Worm (Caenorhabditis elegans) whole organism, L1 larva: ENCODE results near the gene glr-4.

Experiments
- C04F5.9 ChIP-seq: sonication (generic microtip); optimal IDR thresholded peaks from 2 replicates; lab custom pipeline; 2016; ENCODE audit warnings: missing genetic modification characterization, missing compliant biosample characterization
- aha-1 ChIP-seq: fragments of 150-350 bp; optimal IDR thresholded peaks from 2 replicates; lab custom pipeline; 2014; ENCODE audit warnings: missing biosample characterization, missing genetic modification characterization
- ama-1 ChIP-seq: fragments of 150-350 bp; optimal IDR thresholded peaks from 2 replicates; lab custom pipeline; 2014
- blmp-1 ChIP-seq: fragments of 150-350 bp; optimal IDR thresholded peaks from 2 replicates; lab custom pipeline; 2014; ENCODE audit warnings: missing biosample characterization, missing genetic modification characterization
- ceh-63 ChIP-seq: fragments of 200-800 bp; sonication (Bioruptor generic); optimal IDR thresholded peaks from 2 replicates; lab custom pipeline; 2018; ENCODE audit warnings: mild to moderate bottlenecking, missing genetic modification characterization, missing compliant biosample characterization
- ceh-82 ChIP-seq, 3 experiments: fragments of 150-350 bp in 1 of 3; sonication (generic microtip) in 2 of 3; optimal IDR thresholded peaks; 2 replicates each; lab custom pipeline; 2014 to 2017; ENCODE audit warnings: missing biosample characterization in 3 of 3, missing genetic modification characterization in 3 of 3
- ces-1 ChIP-seq: fragments of 150-350 bp; optimal IDR thresholded peaks from 2 replicates; lab custom pipeline; 2014; ENCODE audit warnings: missing biosample characterization, missing genetic modification reagents, missing genetic modification characterization
- dsc-1 ChIP-seq: sonication (generic microtip); optimal IDR thresholded peaks from 2 replicates; lab custom pipeline; 2016; ENCODE audit warnings: mild to moderate bottlenecking, missing genetic modification characterization, missing compliant biosample characterization
- efl-1 ChIP-seq, 4 experiments: fragments of 150-350 bp; optimal IDR thresholded peaks in 3 of 4; peaks in 1 of 4; 1 replicate in 1 of 4; 2 replicates in 3 of 4; lab custom pipeline; 2014; ENCODE audit warnings: missing biosample characterization in 2 of 4, missing genetic modification characterization in 2 of 4, missing genetic modification reagents in 2 of 4
- egl-13 ChIP-seq: sonication (generic microtip); optimal IDR thresholded peaks from 2 replicates; lab custom pipeline; 2016; ENCODE audit warnings: missing genotype, missing genetic modification reagents, missing genetic modification characterization, missing compliant biosample characterization
- fkh-10 ChIP-seq: sonication (generic microtip); optimal IDR thresholded peaks from 2 replicates; lab custom pipeline; 2017; ENCODE audit warnings: missing biosample characterization, missing genetic modification reagents, missing genetic modification characterization
- hlh-17 ChIP-seq: fragments of 200-800 bp; sonication (Bioruptor generic); optimal IDR thresholded peaks from 2 replicates; lab custom pipeline; 2018; ENCODE audit warnings: missing genetic modification characterization, mild to moderate bottlenecking, missing compliant biosample characterization, moderate library complexity, borderline replicate concordance
- irx-1 ChIP-seq: sonication (generic microtip); optimal IDR thresholded peaks from 2 replicates; lab custom pipeline; 2016; ENCODE audit warnings: missing genetic modification characterization, missing compliant biosample characterization
- isw-1 ChIP-seq: fragments of 200-800 bp; sonication (Bioruptor generic); IDR thresholded peaks from 2 replicates; pipeline ENCODE4 v1.3.6; 2022; ENCODE audit warnings: missing genetic modification characterization, missing compliant biosample characterization
- jun-1 ChIP-seq: fragments of 150-350 bp; optimal IDR thresholded peaks from 2 replicates; lab custom pipeline; 2014; ENCODE audit warnings: missing biosample characterization, missing genetic modification reagents, missing genetic modification characterization
- lin-14 ChIP-seq: fragments of 200-800 bp; sonication (Bioruptor generic); optimal IDR thresholded peaks from 2 replicates; lab custom pipeline; 2018; ENCODE audit warnings: mild to moderate bottlenecking, missing genetic modification characterization, moderate library complexity, missing compliant biosample characterization
- lin-15B ChIP-seq: fragments of 150-350 bp; sonication (generic microtip); optimal IDR thresholded peaks from 3 replicates; lab custom pipeline; 2014; ENCODE audit warnings: missing biosample characterization, missing genetic modification characterization
- lin-35 ChIP-seq, 2 experiments: fragments of 150-350 bp; optimal IDR thresholded peaks; 2 replicates each; lab custom pipeline; 2014; ENCODE audit warnings: missing biosample characterization in 2 of 2, missing genetic modification characterization in 2 of 2, missing genetic modification reagents in 2 of 2
- lsy-2 ChIP-seq, 2 experiments: fragments of 150-350 bp; optimal IDR thresholded peaks; 2 replicates each; lab custom pipeline; 2014; ENCODE audit warnings: missing biosample characterization in 2 of 2, missing genetic modification characterization in 2 of 2
- mab-9 ChIP-seq: fragments of 200-800 bp; sonication (Bioruptor generic); IDR thresholded peaks from 2 replicates; pipeline ENCODE4 v1.3.6; 2022; ENCODE audit warnings: missing genetic modification reagents, missing genetic modification characterization, missing compliant biosample characterization
- mdl-1 ChIP-seq, 2 experiments: fragments of 150-350 bp; optimal IDR thresholded peaks; 2 replicates each; lab custom pipeline; 2014 to 2017; ENCODE audit warnings: missing biosample characterization in 2 of 2, missing genetic modification characterization in 2 of 2, inconsistent platforms in 1 of 2
- nhr-20 ChIP-seq: sonication (generic microtip); optimal IDR thresholded peaks from 2 replicates; lab custom pipeline; 2016; ENCODE audit warnings: mild to moderate bottlenecking, missing genetic modification characterization, missing compliant biosample characterization
- nhr-237 ChIP-seq: fragments of 150-350 bp; optimal IDR thresholded peaks from 2 replicates; lab custom pipeline; 2014; ENCODE audit warnings: missing biosample characterization, missing genetic modification characterization
- nhr-47 ChIP-seq: sonication (generic microtip); optimal IDR thresholded peaks from 2 replicates; lab custom pipeline; 2016; ENCODE audit warnings: mild to moderate bottlenecking, missing genetic modification characterization, moderate library complexity, missing compliant biosample characterization
- nhr-71 ChIP-seq: sonication (generic microtip); optimal IDR thresholded peaks from 2 replicates; lab custom pipeline; 2016; ENCODE audit warnings: mild to moderate bottlenecking, missing genetic modification characterization, moderate library complexity, missing compliant biosample characterization
- nhr-76 ChIP-seq: sonication (generic microtip); optimal IDR thresholded peaks from 2 replicates; lab custom pipeline; 2017; ENCODE audit warnings: missing biosample characterization, missing genetic modification characterization
- nhr-77 ChIP-seq: fragments of 150-350 bp; optimal IDR thresholded peaks from 2 replicates; lab custom pipeline; 2014; ENCODE audit warnings: missing biosample characterization, missing genetic modification characterization
- nhr-84 ChIP-seq: sonication (generic microtip); optimal IDR thresholded peaks from 2 replicates; lab custom pipeline; 2017; ENCODE audit warnings: missing biosample characterization, missing genetic modification characterization
- nhr-85 ChIP-seq: sonication (generic microtip); peaks from one replicate; lab custom pipeline; 2016; ENCODE audit warnings: missing genetic modification characterization, inconsistent platforms, missing compliant biosample characterization
- nhr-90 ChIP-seq: sonication (generic microtip); optimal IDR thresholded peaks from 2 replicates; lab custom pipeline; 2016; ENCODE audit warnings: mild to moderate bottlenecking, missing genetic modification characterization, missing compliant biosample characterization; ENCODE audit not compliant: poor library complexity
- pag-3 ChIP-seq: sonication (generic microtip); optimal IDR thresholded peaks from 2 replicates; lab custom pipeline; 2017; ENCODE audit warnings: missing genetic modification characterization, mild to moderate bottlenecking, missing compliant biosample characterization, antibody characterized with exemption, borderline replicate concordance; ENCODE audit not compliant: insufficient read depth
- pax-3 ChIP-seq: fragments of 200-800 bp; sonication (Bioruptor generic); optimal IDR thresholded peaks from 2 replicates; lab custom pipeline; 2018; ENCODE audit warnings: mild to moderate bottlenecking, missing genetic modification characterization, moderate library complexity, missing compliant biosample characterization
- pqm-1 ChIP-seq: sonication (generic microtip); optimal IDR thresholded peaks from 3 replicates; lab custom pipeline; 2017; ENCODE audit warnings: missing biosample characterization, missing genetic modification characterization
- rnt-1 ChIP-seq: sonication (generic microtip); optimal IDR thresholded peaks from 2 replicates; lab custom pipeline; 2016; ENCODE audit warnings: mild to moderate bottlenecking, missing genetic modification characterization, moderate library complexity, missing compliant biosample characterization
- skn-1 ChIP-seq: fragments of 150-350 bp; optimal IDR thresholded peaks from 2 replicates; lab custom pipeline; 2014; ENCODE audit warnings: missing biosample characterization, missing genetic modification characterization
- snpc-4 ChIP-seq: fragments of 150-350 bp; optimal IDR thresholded peaks from 2 replicates; lab custom pipeline; 2014; ENCODE audit warnings: missing biosample characterization, missing genetic modification characterization
- snu-23 ChIP-seq: sonication (generic microtip); optimal IDR thresholded peaks from 2 replicates; lab custom pipeline; 2016; ENCODE audit warnings: missing genetic modification characterization, missing compliant biosample characterization
- sptf-1 ChIP-seq: fragments of 150-350 bp; optimal IDR thresholded peaks from 2 replicates; lab custom pipeline; 2014; ENCODE audit warnings: missing biosample characterization, missing genetic modification characterization
- swsn-7 ChIP-seq: sonication (generic microtip); optimal IDR thresholded peaks from 2 replicates; lab custom pipeline; 2016; ENCODE audit warnings: missing genetic modification characterization, missing compliant biosample characterization
- tlp-1 ChIP-seq: fragments of 150-350 bp; optimal IDR thresholded peaks from 2 replicates; lab custom pipeline; 2014; ENCODE audit warnings: missing biosample characterization, missing genetic modification characterization
- unc-30 ChIP-seq: sonication (generic microtip); optimal IDR thresholded peaks from 2 replicates; lab custom pipeline; 2017; ENCODE audit warnings: missing biosample characterization, missing genetic modification characterization
- unc-62 ChIP-seq: fragments of 150-350 bp; optimal IDR thresholded peaks from 2 replicates; lab custom pipeline; 2014; ENCODE audit warnings: missing biosample characterization, missing genetic modification reagents, missing genetic modification characterization
- vab-15 ChIP-seq: sonication (generic microtip); optimal IDR thresholded peaks from 2 replicates; lab custom pipeline; 2017; ENCODE audit warnings: missing genotype, mild to moderate bottlenecking, missing genetic modification characterization, missing compliant biosample characterization
- zip-4 ChIP-seq: fragments of 200-800 bp; sonication (Bioruptor generic); optimal IDR thresholded peaks from 2 replicates; lab custom pipeline; 2018; ENCODE audit warnings: mild to moderate bottlenecking, missing genetic modification characterization, moderate library complexity, missing compliant biosample characterization
- ztf-4 ChIP-seq: fragments of 150-350 bp; optimal IDR thresholded peaks from 2 replicates; lab custom pipeline; 2014; ENCODE audit warnings: missing biosample characterization, missing genetic modification characterization

glr-4 gene

ce11 chrII:7794222-7794621, at the start of gene glr-4:
Gene glr-4, minus strand, starts transcription at chrII:7794322.
- TF ChIP-seq snpc-4 (tag; lab: Kevin White, UChicago) = no peak
- TF ChIP-seq ceh-63 (GFP tag; lab: Kevin White, UChicago) = no peak
- TF ChIP-seq tlp-1 = no peak
- no peak for TF ChIP-seq nhr-76 (tag; lab: Kevin White, UChicago)
- no peak for TF ChIP-seq irx-1
- TF ChIP-seq pqm-1 = no peak
- no peak for TF ChIP-seq nhr-84 (tag; lab: Kevin White, UChicago)
- TF ChIP-seq pag-3 = no peak
- no peak for TF ChIP-seq C04F5.9 (tag; lab: Kevin White, UChicago)
- TF ChIP-seq blmp-1 (tag; lab: Kevin White, UChicago) = no peak
- no peak for TF ChIP-seq nhr-77 (tag; lab: Kevin White, UChicago)
- no peak for TF ChIP-seq unc-62
- TF ChIP-seq skn-1 (tag; lab: Kevin White, UChicago) = no peak
- no peak for TF ChIP-seq nhr-237
- TF ChIP-seq lsy-2 (tag; optimal IDR thresholded peaks at IDR 0.05; lab: Kevin White, UChicago) = no peak
- no peak for TF ChIP-seq egl-13 (tag; lab: Kevin White, UChicago)
- TF ChIP-seq sptf-1 (tag; lab: Kevin White, UChicago) = no peak
- TF ChIP-seq unc-30 (tag; lab: Kevin White, UChicago) = no peak
- TF ChIP-seq, all 84 proteins: peak for 0

DNA sequence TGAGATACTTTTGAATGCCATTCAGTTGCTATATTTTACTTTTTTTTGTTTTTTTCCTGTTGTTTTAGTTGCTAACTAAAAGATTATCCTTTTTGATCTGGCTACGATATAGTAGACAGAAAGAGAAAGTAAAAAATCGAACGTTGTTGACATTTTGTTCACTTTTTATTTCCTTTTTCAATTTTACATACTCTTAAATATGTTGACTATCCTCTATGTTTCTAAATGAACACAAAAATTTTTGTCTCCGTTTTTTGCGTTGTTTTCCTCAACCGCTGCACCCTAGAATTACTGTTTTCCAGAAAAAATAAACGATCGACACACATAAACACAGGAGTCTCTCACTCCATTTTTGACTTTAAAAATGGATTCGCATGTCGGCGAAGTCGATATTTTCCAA, 47.9 kb upstream of the glr-4 start, which contains the start of gene klp-3:
Gene klp-3, plus strand, starts transcription at position 301 of the 400 bp plus-strand sequence.
- peak; percentile 61 for TF ChIP-seq nhr-85
- TF ChIP-seq mdl-1 (tag; optimal IDR thresholded peaks at IDR 0.05; lab: Kevin White, UChicago) = no peak

DNA sequence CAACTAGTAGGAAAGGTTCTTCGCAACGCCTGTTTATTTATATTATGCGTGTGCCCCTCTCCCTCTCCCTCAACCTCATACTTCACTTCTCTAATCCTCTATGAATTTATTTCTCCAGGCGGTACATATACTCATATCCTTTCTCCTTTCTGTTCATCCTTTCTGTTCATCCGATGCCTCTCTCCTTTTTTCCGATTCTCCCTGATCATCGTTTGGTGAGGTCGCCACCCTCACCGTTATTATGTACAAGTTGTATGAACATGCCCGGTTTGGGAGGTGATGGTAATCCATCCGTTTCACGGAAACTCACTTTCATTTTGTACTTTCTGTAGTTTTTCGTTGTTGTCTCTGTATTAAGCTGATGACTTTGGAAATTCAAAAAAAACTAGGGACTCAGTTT, 45.6 kb upstream of the glr-4 start:
- TF ChIP-seq lin-15B (tag; lab: Kevin White, UChicago) (no peak), nhr-77 (tag; lab: Kevin White, UChicago) (no peak), blmp-1 (tag; lab: Kevin White, UChicago) (peak; percentile 90), lin-14 (peak; percentile 47), rnt-1 (tag; lab: Kevin White, UChicago) (peak; percentile 15), lin-35 (GFP tag; optimal IDR thresholded peaks at IDR 0.05; lab: Kevin White, UChicago) (peak in 1 of 2 experiments; percentile 8), aha-1 (no peak)

DNA sequence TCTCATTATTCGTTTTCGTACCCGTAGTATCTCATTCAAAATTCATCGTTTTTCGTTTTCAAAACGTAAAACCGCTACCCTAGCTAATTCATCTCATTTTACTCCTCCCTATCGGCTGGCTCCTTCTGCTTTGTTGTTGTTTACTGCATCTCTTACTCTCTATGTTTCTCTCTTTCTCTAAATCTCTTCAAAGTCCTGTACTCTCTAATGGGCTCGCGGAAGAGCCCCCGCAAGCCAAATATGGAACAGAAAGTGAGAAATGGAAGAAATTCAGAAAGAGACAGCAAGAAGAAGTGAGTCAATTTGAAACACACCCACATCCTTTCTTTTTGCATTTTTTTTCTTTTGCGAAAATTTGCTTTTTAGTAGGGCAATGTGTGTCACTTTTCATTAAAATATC, 44.5 kb upstream of the glr-4 start:
- TF ChIP-seq ama-1 (lab: Kevin White, UChicago) = no peak
- peak; percentile 3 for TF ChIP-seq swsn-7 (tag; lab: Kevin White, UChicago)
- TF ChIP-seq ces-1 = no peak
- no peak for TF ChIP-seq unc-30 (tag; lab: Kevin White, UChicago)
- no peak for TF ChIP-seq mab-9 (GFP tag; lab: Robert Waterston, UW)
- TF ChIP-seq aha-1 = no peak
- TF ChIP-seq vab-15 (tag; lab: Kevin White, UChicago) = no peak
- TF ChIP-seq hlh-17 (GFP tag; lab: Kevin White, UChicago) = no peak
- TF ChIP-seq unc-62 = peak; percentile 17
- TF ChIP-seq nhr-84 (tag; lab: Kevin White, UChicago) = no peak
- peak; percentile 10 for TF ChIP-seq rnt-1 (tag; lab: Kevin White, UChicago)
- no peak for TF ChIP-seq fkh-10 (GFP tag; lab: Kevin White, UChicago)
- TF ChIP-seq nhr-47 (tag; lab: Kevin White, UChicago) = peak; percentile 29
- no peak for TF ChIP-seq ztf-4 (tag; lab: Kevin White, UChicago)
- TF ChIP-seq ceh-82 (tag; optimal IDR thresholded peaks at IDR 0.05; lab: Kevin White, UChicago) = peak in 1 of 3 experiments; percentile 28
- no peak for TF ChIP-seq nhr-90 (tag; lab: Kevin White, UChicago)
- TF ChIP-seq pax-3 = no peak
- TF ChIP-seq jun-1 (tag; lab: Kevin White, UChicago) = no peak
- TF ChIP-seq lsy-2 (tag; optimal IDR thresholded peaks at IDR 0.05; lab: Kevin White, UChicago) = peak; percentile 2 to 22
- TF ChIP-seq pag-3 = no peak
- TF ChIP-seq lin-35 (GFP tag; optimal IDR thresholded peaks at IDR 0.05; lab: Kevin White, UChicago) = no peak
- no peak for TF ChIP-seq blmp-1 (tag; lab: Kevin White, UChicago)
- TF ChIP-seq dsc-1 = no peak
- no peak for TF ChIP-seq snu-23
- no peak for TF ChIP-seq isw-1 (GFP tag; lab: Robert Waterston, UW)
- TF ChIP-seq mdl-1 (tag; optimal IDR thresholded peaks at IDR 0.05; lab: Kevin White, UChicago) = no peak
- TF ChIP-seq zip-4 = no peak
- TF ChIP-seq nhr-20 (tag; lab: Kevin White, UChicago) = no peak
- TF ChIP-seq nhr-237 = no peak
- TF ChIP-seq nhr-85 = peak; percentile 33
- TF ChIP-seq lin-14 = peak; percentile 83
- peak; percentile 9 to 28 for TF ChIP-seq efl-1 (optimal IDR thresholded peaks at IDR 0.05; lab: Kevin White, UChicago)
- TF ChIP-seq efl-1 (GFP tag; optimal IDR thresholded peaks at IDR 0.05 in 1 of 2; lab: Kevin White, UChicago) = peak in 1 of 2 experiments; percentile 13
- TF ChIP-seq nhr-71 = peak; percentile 20
